Worm (Caenorhabditis elegans) whole organism, mixed stage, embryonic: ENCODE measurements around the gene ast-1.
"Not testable (repeated sequence)": the region's sequence is repeated elsewhere in the genome, so short reads cannot be mapped to it uniquely, and the experiment has no call there.

Experiments
- blmp-1 ChIP-seq: fragments of 150-350 bp; optimal IDR thresholded peaks from 2 replicates; lab custom pipeline; 2014; ENCODE audit warnings: missing biosample characterization, missing genetic modification characterization
- drap-1 ChIP-seq: fragments of 200-800 bp; sonication (Bioruptor generic); optimal IDR thresholded peaks from 3 replicates; lab custom pipeline; 2018; ENCODE audit warnings: mild to moderate bottlenecking, missing genetic modification characterization, missing compliant biosample characterization
- elt-3 ChIP-seq: fragments of 150-350 bp; optimal IDR thresholded peaks from 2 replicates; lab custom pipeline; 2014; ENCODE audit warnings: missing biosample characterization, missing genetic modification characterization
- lin-13 ChIP-seq: fragments of 150-350 bp; optimal IDR thresholded peaks from 2 replicates; lab custom pipeline; 2014; ENCODE audit warnings: missing biosample characterization, missing genetic modification characterization
- lin-32 ChIP-seq: fragments of 200-800 bp; sonication (Bioruptor generic); optimal IDR thresholded peaks from 2 replicates; lab custom pipeline; 2018; ENCODE audit warnings: mild to moderate bottlenecking, missing genetic modification characterization, missing compliant biosample characterization
- mab-5 ChIP-seq: fragments of 150-350 bp; optimal IDR thresholded peaks from 2 replicates; lab custom pipeline; 2014; ENCODE audit warnings: missing biosample characterization, missing genetic modification characterization
- unc-62 ChIP-seq: fragments of 150-350 bp; optimal IDR thresholded peaks from 2 replicates; lab custom pipeline; 2014; ENCODE audit warnings: missing biosample characterization, missing genetic modification reagents, missing genetic modification characterization

ce11 chrII:4130074-4130663, 5.0 kb downstream of the ast-1 start:
- not testable (repeated sequence) for TF ChIP-seq unc-62 (GFP tag; lab: Kevin White, UChicago); elt-3 (tag; lab: Kevin White, UChicago); lin-13 (tag; lab: Kevin White, UChicago); mab-5 (tag; lab: Kevin White, UChicago); blmp-1
- TF ChIP-seq drap-1: peak; percentile 60
- TF ChIP-seq lin-32: peak; percentile 44
